Worm (Caenorhabditis elegans): ENCODE measurements around the gene srab-4.

DNA sequence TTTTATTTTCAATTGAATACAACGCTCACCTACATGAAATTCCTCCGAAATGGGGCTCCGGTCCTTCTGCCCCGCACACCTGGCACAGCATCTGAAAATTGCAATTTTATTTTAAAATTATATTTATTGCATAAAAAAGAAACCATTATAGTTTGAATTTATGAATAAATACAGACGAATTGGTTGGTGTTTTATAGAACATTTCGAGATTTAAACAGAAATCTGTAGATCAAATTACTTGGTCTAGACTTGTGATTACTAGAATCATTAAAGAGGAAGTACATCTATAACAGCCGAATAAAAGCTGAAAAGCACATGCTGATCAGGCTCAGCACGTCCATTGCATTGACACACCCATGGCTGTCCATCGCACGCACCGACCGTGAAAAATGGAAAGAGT is 12.2 kb upstream of the srab-4 start, which contains the start of gene nhr-162:
- TF ChIP-seq syd-9 (tag; optimal IDR thresholded peaks at IDR 0.05) (no peak), pat-9 (tag; optimal IDR thresholded peaks at IDR 0.05) (no peak), ama-1 (optimal IDR thresholded peaks at IDR 0.05) (no peak), unc-86 (tag; optimal IDR thresholded peaks at IDR 0.05) (no peak)
